Fruit fly (Drosophila melanogaster): ENCODE data around the gene TBC1D23.

TBC1D23 gene

dm6 chr2L:1135495-1135894, 6.4 kb downstream of the TBC1D23 start:
- TF ChIP-seq Dek (tag; optimal IDR thresholded peaks at IDR 0.05) (peak; percentile 29), Deaf1 (tag; optimal IDR thresholded peaks at IDR 0.05) (peak; percentile 11), CG11456 (GFP tag; IDR thresholded peaks at IDR 0.05) (no peak), Optix (GFP tag; IDR thresholded peaks at IDR 0.05) (no peak), CG4360 (GFP tag; IDR thresholded peaks at IDR 0.05) (no peak), CG13287 (GFP tag; IDR thresholded peaks at IDR 0.05; ENCODE audit: partially characterized antibody) (no peak), btn (GFP tag; optimal IDR thresholded peaks at IDR 0.05) (no peak), CG6765 (GFP tag; optimal IDR thresholded peaks at IDR 0.05) (no peak), CG17186 (GFP tag; optimal IDR thresholded peaks at IDR 0.05) (no peak), ssp (GFP tag; IDR thresholded peaks at IDR 0.05) (no peak), CG5953 (GFP tag; IDR thresholded peaks at IDR 0.05) (no peak), Hr39 (optimal IDR thresholded peaks at IDR 0.05) (no peak), sug (tag; optimal IDR thresholded peaks at IDR 0.05) (no peak), sob (GFP tag; IDR thresholded peaks at IDR 0.05) (no peak), schlank (tag; optimal IDR thresholded peaks at IDR 0.05) (no peak), ind (GFP tag; optimal IDR thresholded peaks at IDR 0.05) (no peak), nerfin-2 (GFP tag; IDR thresholded peaks at IDR 0.05; ENCODE audit: partially characterized antibody) (no peak), Drgx (GFP tag; IDR thresholded peaks at IDR 0.05) (no peak), Chrac-16 (GFP tag; optimal IDR thresholded peaks at IDR 0.05) (no peak), peb (GFP tag; IDR thresholded peaks at IDR 0.05) (no peak), NC2β (GFP tag; optimal IDR thresholded peaks at IDR 0.05) (no peak), toy (GFP tag; IDR thresholded peaks at IDR 0.05) (no peak), Ptx1 (GFP tag; IDR thresholded peaks at IDR 0.05) (no peak), cas (GFP tag; IDR thresholded peaks at IDR 0.05) (no peak), ttk (GFP tag; IDR thresholded peaks at IDR 0.05) (no peak), gsb-n (tag; optimal IDR thresholded peaks at IDR 0.05) (no peak), sisA (GFP tag; IDR thresholded peaks at IDR 0.05) (no peak), MESR4 (GFP tag; optimal IDR thresholded peaks at IDR 0.05) (no peak), dysf (GFP tag; IDR thresholded peaks at IDR 0.05) (no peak), zfh1 (GFP tag; IDR thresholded peaks at IDR 0.05) (no peak), Atf3 (GFP tag; optimal IDR thresholded peaks at IDR 0.05) (no peak), CG10462 (GFP tag; optimal IDR thresholded peaks at IDR 0.05) (no peak), ro (GFP tag; IDR thresholded peaks at IDR 0.05) (no peak), tup (GFP tag; optimal IDR thresholded peaks at IDR 0.05) (no peak), slp2 (GFP tag; optimal IDR thresholded peaks at IDR 0.05) (no peak), dmrt99B (tag; optimal IDR thresholded peaks at IDR 0.05) (peak; percentile 17), fd3F (GFP tag; optimal IDR thresholded peaks at IDR 0.05) (no peak), zf30C (GFP tag; optimal IDR thresholded peaks at IDR 0.05) (no peak), Asciz (GFP tag; optimal IDR thresholded peaks at IDR 0.05) (no peak), CG9797 (GFP tag; optimal IDR thresholded peaks at IDR 0.05) (no peak), Rx (GFP tag; IDR thresholded peaks at IDR 0.05) (no peak), chn (GFP tag; optimal IDR thresholded peaks at IDR 0.05) (no peak), CG34422 (GFP tag; IDR thresholded peaks at IDR 0.05) (no peak), Opbp (GFP tag; IDR thresholded peaks at IDR 0.05; ENCODE audit: partially characterized antibody) (no peak), Stat92E (GFP tag; optimal IDR thresholded peaks at IDR 0.05) (no peak), CG15269 (tag; optimal IDR thresholded peaks at IDR 0.05) (peak; percentile 34), CG14667 (GFP tag; IDR thresholded peaks at IDR 0.05) (no peak), CG11247 (GFP tag; IDR thresholded peaks at IDR 0.05) (no peak), mld (GFP tag; IDR thresholded peaks at IDR 0.05; ENCODE audit: partially characterized antibody) (no peak), phol (tag; optimal IDR thresholded peaks at IDR 0.05) (peak; percentile 5), sqz (GFP tag; optimal IDR thresholded peaks at IDR 0.05) (no peak), emc (GFP tag; optimal IDR thresholded peaks at IDR 0.05) (no peak), zen (tag; optimal IDR thresholded peaks at IDR 0.05) (no peak)

Measured in whole organism, embryonic.